Fruit fly (Drosophila melanogaster) whole organism, embryonic: ENCODE results near the gene CG13124.
A peak's percentile ranks its signal among the peaks of the same experiment; 100 is the strongest.

ENCODE experiments used
- Atf-2 ChIP-seq: fragments of 200-800 bp; sonication (Bioruptor generic); optimal IDR thresholded peaks from 2 replicates; lab custom pipeline; 2016; ENCODE audit warnings: missing biosample characterization, missing genetic modification characterization
- BEAF-32 ChIP-seq: fragments of 200-800 bp; sonication (Bioruptor generic); optimal IDR thresholded peaks from 3 replicates; lab custom pipeline; 2017; ENCODE audit warnings: missing biosample characterization, missing genetic modification characterization, mild to moderate bottlenecking, moderate library complexity, missing genetic modification reagents
- CG10274 ChIP-seq: fragments of 200-800 bp; sonication (Bioruptor generic); optimal IDR thresholded peaks from 3 replicates; lab custom pipeline; 2017; ENCODE audit warnings: missing biosample characterization, mild to moderate bottlenecking, missing genetic modification characterization
- CG10431 ChIP-seq: fragments of 200-800 bp; sonication (Bioruptor generic); optimal IDR thresholded peaks from 3 replicates; lab custom pipeline; 2018; ENCODE audit warnings: missing biosample characterization, mild to moderate bottlenecking, missing genetic modification characterization
- CG12659 ChIP-seq: fragments of 200-800 bp; sonication (Bioruptor generic); optimal IDR thresholded peaks from 3 replicates; lab custom pipeline; 2017; ENCODE audit warnings: mild to moderate bottlenecking, missing biosample characterization, missing genetic modification reagents, missing genetic modification characterization
- CG13424 ChIP-seq: fragments of 200-800 bp; sonication (Bioruptor generic); optimal IDR thresholded peaks from 2 replicates; lab custom pipeline; 2019; ENCODE audit warnings: missing biosample characterization, mild to moderate bottlenecking, missing genetic modification characterization, moderate library complexity
- CG13775 ChIP-seq: fragments of 200-800 bp; sonication (Bioruptor generic); optimal IDR thresholded peaks from 3 replicates; lab custom pipeline; 2017; ENCODE audit warnings: missing biosample characterization, mild to moderate bottlenecking, missing genetic modification characterization
- CG14710 ChIP-seq: fragments of 200-800 bp; sonication (Bioruptor generic); optimal IDR thresholded peaks from 3 replicates; lab custom pipeline; 2019; ENCODE audit warnings: missing biosample characterization, mild to moderate bottlenecking, missing genetic modification characterization, moderate library complexity
- CG15601 ChIP-seq: fragments of 200-800 bp; sonication (Bioruptor generic); optimal IDR thresholded peaks from 3 replicates; lab custom pipeline; 2019; ENCODE audit warnings: missing biosample characterization, mild to moderate bottlenecking, missing genetic modification characterization, moderate library complexity
- CG16779 ChIP-seq: fragments of 200-800 bp; sonication (Bioruptor generic); IDR thresholded peaks from 2 replicates; pipeline ENCODE4 v1.3.6; 2022; ENCODE audit warnings: missing biosample characterization, missing genetic modification characterization
- CG2199 ChIP-seq: fragments of 200-800 bp; sonication (Bioruptor generic); IDR thresholded peaks from 3 replicates; pipeline ENCODE4 v1.3.6; 2022; ENCODE audit warnings: missing biosample characterization, missing genetic modification characterization
- CG2202 ChIP-seq: fragments of 200-800 bp; sonication (Bioruptor generic); optimal IDR thresholded peaks from 2 replicates; lab custom pipeline; 2018; ENCODE audit warnings: missing biosample characterization, mild to moderate bottlenecking, missing genetic modification characterization
- CG30403 ChIP-seq: fragments of 200-800 bp; sonication (Bioruptor generic); optimal IDR thresholded peaks from 3 replicates; lab custom pipeline; 2016; ENCODE audit warnings: missing biosample characterization, missing genetic modification characterization
- CG34376 ChIP-seq: fragments of 200-800 bp; sonication (Bioruptor generic); optimal IDR thresholded peaks from 2 replicates; lab custom pipeline; 2018; ENCODE audit warnings: missing biosample characterization, mild to moderate bottlenecking, missing genetic modification characterization
- CG3726 ChIP-seq: fragments of 200-800 bp; sonication (Bioruptor generic); IDR thresholded peaks from 3 replicates; pipeline ENCODE4, ENCODE4 v1.3.6; 2022; ENCODE audit warnings: missing biosample characterization, missing genetic modification characterization
- CG3847 ChIP-seq: fragments of 200-800 bp; sonication (Bioruptor generic); IDR thresholded peaks from 2 replicates; pipeline ENCODE4 v1.3.6; 2022; ENCODE audit warnings: missing biosample characterization, missing genetic modification characterization
- CG4328 ChIP-seq: fragments of 200-800 bp; sonication (Bioruptor generic); optimal IDR thresholded peaks from 3 replicates; lab custom pipeline; 2017; ENCODE audit warnings: missing biosample characterization, missing genetic modification reagents, missing genetic modification characterization
- CG43689 ChIP-seq: fragments of 200-800 bp; sonication (Bioruptor generic); IDR thresholded peaks from 2 replicates; pipeline ENCODE4 v1.3.6; 2022; ENCODE audit warnings: missing biosample characterization, missing genetic modification characterization
- CG5953 ChIP-seq: fragments of 200-800 bp; sonication (Bioruptor generic); IDR thresholded peaks from 2 replicates; pipeline ENCODE4 v1.3.6; 2022; ENCODE audit warnings: missing biosample characterization, missing genetic modification characterization
- CG7271 ChIP-seq: fragments of 200-800 bp; sonication (Bioruptor generic); optimal IDR thresholded peaks from 2 replicates; lab custom pipeline; 2018; ENCODE audit warnings: missing biosample characterization, mild to moderate bottlenecking, missing genetic modification characterization, moderate library complexity
- CG9609 ChIP-seq: fragments of 200-800 bp; sonication (Bioruptor generic); optimal IDR thresholded peaks from 3 replicates; lab custom pipeline; 2016; ENCODE audit warnings: missing biosample characterization, missing genetic modification characterization
- CHES-1-like ChIP-seq: fragments of 200-800 bp; sonication (Bioruptor generic); optimal IDR thresholded peaks from 2 replicates; lab custom pipeline; 2016; ENCODE audit warnings: missing biosample characterization, missing genetic modification characterization
- Dp ChIP-seq: fragments of 200-800 bp; sonication (Bioruptor generic); optimal IDR thresholded peaks from 2 replicates; lab custom pipeline; 2018; ENCODE audit warnings: missing biosample characterization, mild to moderate bottlenecking, missing genetic modification characterization, moderate library complexity
- E2f1 ChIP-seq: fragments of 200-800 bp; sonication (Bioruptor generic); IDR thresholded peaks from 2 replicates; pipeline ENCODE4 v1.3.6; 2022; ENCODE audit warnings: missing biosample characterization, missing genetic modification characterization
- Gug ChIP-seq: fragments of 200-800 bp; sonication (Bioruptor generic); IDR thresholded peaks from 4 replicates; pipeline ENCODE4 v1.3.6; 2022; ENCODE audit warnings: missing biosample characterization, missing genetic modification characterization
- HHEX ChIP-seq: fragments of 200-800 bp; sonication (Bioruptor generic); optimal IDR thresholded peaks from 3 replicates; lab custom pipeline; 2017; ENCODE audit warnings: missing biosample characterization, mild to moderate bottlenecking, missing genetic modification characterization, missing genetic modification reagents
- Hr3 ChIP-seq: fragments of 200-800 bp; sonication (Bioruptor generic); optimal IDR thresholded peaks from 3 replicates; lab custom pipeline; 2016; ENCODE audit warnings: missing biosample characterization, missing genetic modification characterization
- Hr78 ChIP-seq, 2 experiments: fragments of 200-800 bp in 1 of 2; fragments of >200 bp in 1 of 2; sonication (Bioruptor generic) in 1 of 2; optimal IDR thresholded peaks; 2 replicates each; lab custom pipeline; 2017 to 2019; ENCODE audit warnings: missing biosample characterization in 2 of 2, missing genetic modification characterization in 2 of 2, mild to moderate bottlenecking in 1 of 2, moderate library complexity in 1 of 2
- Nf-YB ChIP-seq: fragments of 200-800 bp; sonication (Bioruptor generic); optimal IDR thresholded peaks from 3 replicates; lab custom pipeline; 2019; ENCODE audit warnings: missing biosample characterization, mild to moderate bottlenecking, missing genetic modification characterization, moderate library complexity
- Xbp1 ChIP-seq: fragments of 200-800 bp; sonication (Bioruptor generic); optimal IDR thresholded peaks from 3 replicates; lab custom pipeline; 2016; ENCODE audit warnings: missing biosample characterization, mild to moderate bottlenecking, missing genetic modification characterization
- abd-A ChIP-seq: fragments of 200-800 bp; sonication (Bioruptor generic); optimal IDR thresholded peaks from 3 replicates; lab custom pipeline; 2019; ENCODE audit warnings: missing biosample characterization, mild to moderate bottlenecking, missing genetic modification characterization, moderate library complexity
- ase ChIP-seq: fragments of 200-800 bp; sonication (Bioruptor generic); IDR thresholded peaks from 3 replicates; pipeline ENCODE4 v1.3.6; 2022; ENCODE audit warnings: missing biosample characterization, missing genetic modification characterization
- ato ChIP-seq: fragments of 200-800 bp; sonication (Bioruptor generic); IDR thresholded peaks from 2 replicates; pipeline ENCODE4 v1.3.6; 2022; ENCODE audit warnings: missing biosample characterization, missing genetic modification characterization; ENCODE audit not compliant: partially characterized antibody
- chinmo ChIP-seq: fragments of 200-800 bp; sonication (Bioruptor generic); IDR thresholded peaks from 4 replicates; pipeline ENCODE4 v1.3.6; 2022; ENCODE audit warnings: missing biosample characterization, missing genetic modification characterization; ENCODE audit not compliant: partially characterized antibody
- crc ChIP-seq: fragments of 200-800 bp; sonication (Bioruptor generic); optimal IDR thresholded peaks from 2 replicates; lab custom pipeline; 2016; ENCODE audit warnings: missing biosample characterization, missing genetic modification characterization
- croc ChIP-seq: fragments of 200-800 bp; sonication (Bioruptor generic); conservative IDR thresholded peaks from 3 replicates; pipeline ENCODE4 v1.3.6; 2022; ENCODE audit warnings: missing biosample characterization, missing genetic modification characterization
- eyg ChIP-seq: fragments of 200-800 bp; sonication (Bioruptor generic); optimal IDR thresholded peaks from 3 replicates; lab custom pipeline; 2016; ENCODE audit warnings: missing biosample characterization, missing genetic modification characterization
- gfzf ChIP-seq: fragments of 200-800 bp; sonication (Bioruptor generic); optimal IDR thresholded peaks from 2 replicates; lab custom pipeline; 2016; ENCODE audit warnings: missing biosample characterization, mild to moderate bottlenecking, missing genetic modification characterization, moderate library complexity
- hbn ChIP-seq: fragments of 200-800 bp; sonication (Bioruptor generic); IDR thresholded peaks from 2 replicates; pipeline ENCODE4 v1.3.6; 2022; ENCODE audit warnings: missing biosample characterization, missing genetic modification characterization; ENCODE audit not compliant: partially characterized antibody
- knrl ChIP-seq: fragments of 200-800 bp; sonication (Bioruptor generic); IDR thresholded peaks from 3 replicates; pipeline ENCODE4 v1.3.6; 2022; ENCODE audit warnings: missing biosample characterization, missing genetic modification characterization; ENCODE audit not compliant: partially characterized antibody
- lmd ChIP-seq: fragments of 200-800 bp; sonication (Bioruptor generic); IDR thresholded peaks from 2 replicates; pipeline ENCODE4 v1.3.6; 2022; ENCODE audit warnings: missing biosample characterization, missing genetic modification characterization
- mirr ChIP-seq: fragments of 200-800 bp; sonication (Bioruptor generic); optimal IDR thresholded peaks from 3 replicates; lab custom pipeline; 2018; ENCODE audit warnings: missing biosample characterization, mild to moderate bottlenecking, missing genetic modification characterization
- nerfin-1 ChIP-seq: fragments of 200-800 bp; sonication (Bioruptor generic); optimal IDR thresholded peaks from 3 replicates; lab custom pipeline; 2019; ENCODE audit warnings: missing biosample characterization, mild to moderate bottlenecking, missing genetic modification characterization, moderate library complexity
- oc ChIP-seq: fragments of 200-800 bp; sonication (Bioruptor generic); optimal IDR thresholded peaks from 2 replicates; lab custom pipeline; 2018; ENCODE audit warnings: missing biosample characterization, mild to moderate bottlenecking, missing genetic modification characterization, moderate library complexity
- pros ChIP-seq: fragments of 200-800 bp; sonication (Bioruptor generic); optimal IDR thresholded peaks from 3 replicates; lab custom pipeline; 2019; ENCODE audit warnings: missing biosample characterization, mild to moderate bottlenecking, missing genetic modification characterization, moderate library complexity
- ro ChIP-seq: fragments of 200-800 bp; sonication (Bioruptor generic); IDR thresholded peaks from 2 replicates; pipeline ENCODE4 v1.3.6; 2022; ENCODE audit warnings: missing biosample characterization, missing genetic modification characterization
- sisA ChIP-seq: fragments of 200-800 bp; sonication (Bioruptor generic); IDR thresholded peaks from 2 replicates; pipeline ENCODE4 v1.3.6; 2022; ENCODE audit warnings: missing biosample characterization, missing genetic modification characterization
- slbo ChIP-seq: fragments of 200-800 bp; sonication (Bioruptor generic); IDR thresholded peaks from 2 replicates; pipeline ENCODE4 v1.3.6; 2022; ENCODE audit warnings: missing biosample characterization, missing genetic modification characterization
- slou ChIP-seq: fragments of 200-800 bp; sonication (Bioruptor generic); optimal IDR thresholded peaks from 3 replicates; lab custom pipeline; 2016; ENCODE audit warnings: missing biosample characterization, missing genetic modification characterization
- toy ChIP-seq: fragments of 200-800 bp; sonication (Bioruptor generic); IDR thresholded peaks from 2 replicates; pipeline ENCODE4 v1.3.6; 2022; ENCODE audit warnings: missing biosample characterization, missing genetic modification characterization
- tup ChIP-seq: fragments of 200-800 bp; sonication (Bioruptor generic); optimal IDR thresholded peaks from 2 replicates; lab custom pipeline; 2016; ENCODE audit warnings: missing biosample characterization, mild to moderate bottlenecking, missing genetic modification characterization, moderate library complexity

CG13124 gene

dm6 chr2L:9890576-9890975 is 17.9 kb downstream of the CG13124 start, which contains the start of the genes CG34183 and CG4537 (continued):
- TF ChIP-seq knrl (GFP tag; lab: Robert Waterston, UW) (peak; percentile 85), CG2199 (GFP tag; lab: Robert Waterston, UW) (no peak), toy (GFP tag; lab: Robert Waterston, UW) (no peak), CG5953 (no peak), CG9609 (GFP tag; lab: Kevin White, UChicago) (no peak), CG13424 (no peak), Nf-YB (no peak), Gug (no peak), HHEX (GFP tag; lab: Kevin White, UChicago) (no peak), slou (GFP tag; lab: Kevin White, UChicago) (no peak), CG12659 (peak; percentile 64), sisA (GFP tag; lab: Robert Waterston, UW) (no peak), Hr78 (GFP tag; optimal IDR thresholded peaks at IDR 0.05; lab: Kevin White, UChicago) (no peak), mirr (no peak), abd-A (tag; lab: Kevin White, UChicago) (no peak), lmd (no peak), CG4328 (GFP tag; lab: Kevin White, UChicago) (no peak), CG14710 (tag; lab: Kevin White, UChicago) (peak; percentile 35), hbn (GFP tag; lab: Robert Waterston, UW) (peak; percentile 91), CG10274 (GFP tag; lab: Kevin White, UChicago) (no peak), CG3726 (GFP tag; lab: Robert Waterston, UW) (no peak), slbo (GFP tag; lab: Robert Waterston, UW) (peak; percentile 21; the same call in 1 of the 2 replicates), CG13775 (GFP tag; lab: Kevin White, UChicago) (no peak), CG7271 (tag; lab: Kevin White, UChicago) (no peak), CG16779 (GFP tag; lab: Robert Waterston, UW) (no peak), crc (GFP tag; lab: Kevin White, UChicago) (no peak), gfzf (peak; percentile 51), E2f1 (no peak), croc (no peak), ro (GFP tag; lab: Robert Waterston, UW) (no peak), CG30403 (GFP tag; lab: Kevin White, UChicago) (no peak), chinmo (GFP tag; lab: Robert Waterston, UW) (peak; percentile 94), nerfin-1 (tag; lab: Kevin White, UChicago) (no peak), Dp (GFP tag; lab: Kevin White, UChicago) (peak; percentile 61), ase (GFP tag; lab: Robert Waterston, UW) (no peak), tup (GFP tag; lab: Kevin White, UChicago) (no peak), CG2202 (tag; lab: Kevin White, UChicago) (no peak), Hr3 (GFP tag; lab: Kevin White, UChicago) (no peak), Xbp1 (GFP tag; lab: Kevin White, UChicago) (no peak), CG10431 (no peak), BEAF-32 (GFP tag; lab: Kevin White, UChicago) (peak; percentile 89), CG43689 (GFP tag; lab: Robert Waterston, UW) (no peak), CG15601 (tag; lab: Kevin White, UChicago) (no peak), ato (GFP tag; lab: Robert Waterston, UW) (peak; percentile 73), oc (tag; lab: Kevin White, UChicago) (no peak), eyg (GFP tag; lab: Kevin White, UChicago) (no peak), Atf-2 (GFP tag; lab: Kevin White, UChicago) (no peak), pros (GFP tag; lab: Kevin White, UChicago) (no peak), CG34376 (GFP tag; lab: Kevin White, UChicago) (peak; percentile 6), CG3847 (no peak), CHES-1-like (GFP tag; lab: Kevin White, UChicago) (peak; percentile 57)
